Fruit fly (Drosophila melanogaster): ENCODE data around the gene wat.
A peak's percentile ranks its signal among the peaks of the same experiment; 100 is the strongest.

wat gene

dm6 chr3R:29038960-29039581 is 18.9 kb upstream of the wat start, which contains the start of the genes Slu7 and Pkc98E (continued):
- peak; percentile 57 for TF ChIP-seq CG14710 (tag; optimal IDR thresholded peaks at IDR 0.05)
- TF ChIP-seq CG3163 (GFP tag; optimal IDR thresholded peaks at IDR 0.05), result no peak
- TF ChIP-seq CG18011 (GFP tag; optimal IDR thresholded peaks at IDR 0.05), result peak; percentile 31
- TF ChIP-seq CG17802 (tag; optimal IDR thresholded peaks at IDR 0.05), result peak; percentile 13
- peak; percentile 46 for TF ChIP-seq CG10147 (GFP tag; optimal IDR thresholded peaks at IDR 0.05)
- TF ChIP-seq CG2678 (tag; optimal IDR thresholded peaks at IDR 0.05), result peak; percentile 39
- peak; percentile 45 for TF ChIP-seq emc (GFP tag; optimal IDR thresholded peaks at IDR 0.05)
- TF ChIP-seq NfI (GFP tag; optimal IDR thresholded peaks at IDR 0.05), result peak; percentile 64
- peak; percentile 13 for TF ChIP-seq slou (GFP tag; optimal IDR thresholded peaks at IDR 0.05)
- TF ChIP-seq Sry-δ (GFP tag; optimal IDR thresholded peaks at IDR 0.05), result peak; percentile 94
- TF ChIP-seq CG15696 (tag; optimal IDR thresholded peaks at IDR 0.05), result no peak
- no peak for TF ChIP-seq CG31365 (tag; optimal IDR thresholded peaks at IDR 0.05)
- TF ChIP-seq Mad (GFP tag; optimal IDR thresholded peaks at IDR 0.05), result peak; percentile 72
- TF ChIP-seq CG7372 (GFP tag; IDR thresholded peaks at IDR 0.05), result peak; percentile 26; the same call in 1 of the 2 replicates
- TF ChIP-seq repo (GFP tag; optimal IDR thresholded peaks at IDR 0.05), result peak; percentile 37
- no peak for TF ChIP-seq CkIIα-i1 (GFP tag; IDR thresholded peaks at IDR 0.05)
- peak; percentile 57 to 60 for TF ChIP-seq Pdp1 (GFP tag; optimal IDR thresholded peaks at IDR 0.05)
- peak; percentile 93 for TF ChIP-seq BEAF-32 (GFP tag; optimal IDR thresholded peaks at IDR 0.05)
- no peak for TF ChIP-seq Fer2 (tag; optimal IDR thresholded peaks at IDR 0.05)
- peak; percentile 88 for TF ChIP-seq gro (GFP tag; optimal IDR thresholded peaks at IDR 0.05)
- peak; percentile 15 for TF ChIP-seq twi (tag; optimal IDR thresholded peaks at IDR 0.05)
- TF ChIP-seq unpg (GFP tag; optimal IDR thresholded peaks at IDR 0.05), result peak; percentile 33
- no peak for TF ChIP-seq gsb (GFP tag; IDR thresholded peaks at IDR 0.05)
- TF ChIP-seq CG8924 (tag; optimal IDR thresholded peaks at IDR 0.05), result peak; percentile 46
- peak; percentile 63; the same call in 1 of the 2 replicates for TF ChIP-seq lmd (GFP tag; IDR thresholded peaks at IDR 0.05)
- no peak for TF ChIP-seq Hmx (GFP tag; optimal IDR thresholded peaks at IDR 0.05)
- TF ChIP-seq lola (GFP tag; optimal IDR thresholded peaks at IDR 0.05), result peak in 1 of 3 experiments; percentile 68
- peak; percentile 17 for TF ChIP-seq dmrt11E (tag; optimal IDR thresholded peaks at IDR 0.05)
- peak; percentile 81 for TF ChIP-seq zen2 (GFP tag; IDR thresholded peaks at IDR 0.05; ENCODE audit: partially characterized antibody)
- peak; percentile 47 for TF ChIP-seq Lhr (GFP tag; optimal IDR thresholded peaks at IDR 0.05)
- TF ChIP-seq vfl (GFP tag; optimal IDR thresholded peaks at IDR 0.05), result peak; percentile 56
- peak; percentile 50 for TF ChIP-seq HmgD (GFP tag; optimal IDR thresholded peaks at IDR 0.05)
- peak; percentile 57 for TF ChIP-seq Ptx1 (GFP tag; IDR thresholded peaks at IDR 0.05)
- no peak for TF ChIP-seq CG3407 (GFP tag; optimal IDR thresholded peaks at IDR 0.05)
- TF ChIP-seq dm (GFP tag; optimal IDR thresholded peaks at IDR 0.05), result peak; percentile 63
- peak; percentile 17 for TF ChIP-seq kay (GFP tag; optimal IDR thresholded peaks at IDR 0.05)
- TF ChIP-seq crol (GFP tag; IDR thresholded peaks at IDR 0.05), result no peak
- TF ChIP-seq Sox100B (GFP tag; optimal IDR thresholded peaks at IDR 0.05), result no peak
- TF ChIP-seq CG9876 (GFP tag; optimal IDR thresholded peaks at IDR 0.05), result peak; percentile 46
- peak; percentile 82 for TF ChIP-seq hbn (GFP tag; IDR thresholded peaks at IDR 0.05; ENCODE audit: partially characterized antibody)
- 0 out of 2 replicates have a peak, but pooled peaks have one; percentile 25 for TF ChIP-seq CG10321 (GFP tag; IDR thresholded peaks at IDR 0.05)
- TF ChIP-seq mld (GFP tag; IDR thresholded peaks at IDR 0.05; ENCODE audit: partially characterized antibody), result peak; percentile 81; the same call in 2 of the 3 replicates
- TF ChIP-seq oc (tag; optimal IDR thresholded peaks at IDR 0.05), result peak; percentile 32
- peak; percentile 70 for TF ChIP-seq bcd (GFP tag; optimal IDR thresholded peaks at IDR 0.05)
- TF ChIP-seq aop (GFP tag; IDR thresholded peaks at IDR 0.05), result no peak
- TF ChIP-seq ro (GFP tag; IDR thresholded peaks at IDR 0.05), result no peak
- TF ChIP-seq tna (GFP tag; IDR thresholded peaks at IDR 0.05; ENCODE audit: partially characterized antibody), result peak; percentile 82
- TF ChIP-seq Gug (GFP tag; IDR thresholded peaks at IDR 0.05), result peak; percentile 71; the same call in 3 of the 4 replicates
- TF ChIP-seq bab2 (GFP tag; optimal IDR thresholded peaks at IDR 0.05), result peak; percentile 60

All from whole organism, embryonic.